Worm (Caenorhabditis elegans) whole organism, L4 larva: Measurements from ENCODE around the gene Y116A8C.25.

ENCODE experiments used
- F26F4.8 ChIP-seq: fragments of 200-800 bp; sonication (Bioruptor generic); conservative IDR thresholded peaks from 2 replicates; pipeline ENCODE4 v1.3.6; 2022; ENCODE audit warnings: missing genetic modification characterization, missing compliant biosample characterization
- aly-2 ChIP-seq: sonication (generic microtip); optimal IDR thresholded peaks from 2 replicates; lab custom pipeline; 2018; ENCODE audit warnings: missing biosample characterization, missing genetic modification characterization
- nhr-42 ChIP-seq: fragments of 200-800 bp; sonication (Bioruptor generic); IDR thresholded peaks from 2 replicates; pipeline ENCODE4 v1.3.6; 2022; ENCODE audit warnings: missing genetic modification characterization, missing compliant biosample characterization

- TF ChIP-seq nhr-42 (GFP tag; lab: Robert Waterston, UW) (no peak), aly-2 (tag; lab: Kevin White, UChicago) (no peak), F26F4.8 (GFP tag; lab: Robert Waterston, UW) (no peak)
These were observed 15.2 kb upstream of the Y116A8C.25 start, which contains the start of gene Y116A8C.29 for ce11 chrIV:17093701-17094100.
